Fruit fly (Drosophila melanogaster) whole organism, adult: ENCODE data around the gene CG43072.

Experiments used
- CG11617 ChIP-seq: fragments of 200-800 bp; sonication (Bioruptor generic); optimal IDR thresholded peaks from 2 replicates; lab custom pipeline; 2017; ENCODE audit warnings: mild to moderate bottlenecking, missing biosample characterization, missing genetic modification reagents, missing genetic modification characterization
- CG1620 ChIP-seq: fragments of 200-800 bp; sonication (Bioruptor generic); optimal IDR thresholded peaks from 2 replicates; lab custom pipeline; 2016; ENCODE audit warnings: missing biosample characterization, missing genetic modification characterization
- CG33017 ChIP-seq: fragments of 200-800 bp; sonication (Bioruptor generic); optimal IDR thresholded peaks from 2 replicates; lab custom pipeline; 2018; ENCODE audit warnings: missing biosample characterization, mild to moderate bottlenecking, missing genetic modification characterization, moderate library complexity
- CG7101 ChIP-seq: fragments of 200-800 bp; sonication (Bioruptor generic); optimal IDR thresholded peaks from 2 replicates; lab custom pipeline; 2018; ENCODE audit warnings: missing biosample characterization, mild to moderate bottlenecking, missing genetic modification characterization, moderate library complexity
- Crg-1 ChIP-seq: fragments of 200-800 bp; sonication (Bioruptor generic); optimal IDR thresholded peaks from 2 replicates; lab custom pipeline; 2016; ENCODE audit warnings: missing biosample characterization, missing genetic modification characterization
- Mnt ChIP-seq: fragments of 200-800 bp; sonication (Bioruptor generic); optimal IDR thresholded peaks from 2 replicates; lab custom pipeline; 2016; ENCODE audit warnings: missing biosample characterization, mild to moderate bottlenecking, missing genetic modification characterization
- kay ChIP-seq: fragments of 200-800 bp; sonication (Bioruptor generic); peaks from one replicate; lab custom pipeline; 2016; ENCODE audit warnings: missing biosample characterization, missing genetic modification characterization, borderline replicate concordance

- TF ChIP-seq CG7101 (tag; lab: Kevin White, UChicago) (no peak), CG11617 (GFP tag; lab: Kevin White, UChicago) (no peak), Mnt (GFP tag; lab: Kevin White, UChicago) (no peak), CG33017 (no peak), CG1620 (GFP tag; lab: Kevin White, UChicago) (no peak), kay (GFP tag; lab: Kevin White, UChicago) (no peak), Crg-1 (no peak)
These were observed 24.6 kb downstream of the CG43072 start for dm6 chr3L:21090245-21090644.
